Fruit fly (Drosophila melanogaster): ENCODE results near the gene Klp31E.

DNA sequence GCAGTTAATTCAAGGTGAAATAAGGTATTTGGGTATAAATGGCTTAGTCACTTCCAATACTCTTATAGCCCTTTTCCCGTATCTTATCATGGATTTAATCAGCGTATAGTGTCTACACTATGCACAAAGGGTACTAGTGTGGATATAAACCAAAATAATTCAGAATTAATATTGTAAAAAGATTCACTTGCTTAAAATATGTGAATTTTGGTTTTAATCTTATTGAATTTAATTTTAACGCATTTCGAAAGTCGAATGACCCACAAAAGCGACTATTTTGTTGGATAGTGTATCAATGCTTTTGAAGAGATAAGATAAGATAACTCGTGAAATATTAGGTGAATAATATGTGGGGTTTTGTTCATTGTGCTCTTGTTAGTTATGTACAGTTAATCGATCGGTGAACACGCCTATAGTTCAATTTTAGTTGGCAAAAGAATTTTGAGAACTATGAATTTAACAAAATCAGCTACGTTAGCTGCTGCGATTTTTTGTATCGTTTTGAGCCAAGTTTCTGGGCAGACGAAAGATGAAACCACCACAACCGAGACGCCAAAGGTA is 31.8 kb upstream of the Klp31E start, which contains the start of gene CG5096:
- peak; percentile 97 for TF ChIP-seq CG2678 (tag; optimal IDR thresholded peaks at IDR 0.05)
- peak; percentile 85 for TF ChIP-seq CG15514 (GFP tag; optimal IDR thresholded peaks at IDR 0.05)
- peak; percentile 94 for TF ChIP-seq Dbx (GFP tag; IDR thresholded peaks at IDR 0.05)
- TF ChIP-seq kni (GFP tag; optimal IDR thresholded peaks at IDR 0.05) = no peak
- no peak for TF ChIP-seq Lpt (GFP tag; optimal IDR thresholded peaks at IDR 0.05)
- peak; percentile 49 for TF ChIP-seq CG8359 (GFP tag; optimal IDR thresholded peaks at IDR 0.05; ENCODE audit: borderline replicate concordance)
- peak; percentile 92 for TF ChIP-seq CG3281 (GFP tag; optimal IDR thresholded peaks at IDR 0.05)
- TF ChIP-seq CG17612 (GFP tag; IDR thresholded peaks at IDR 0.05) = peak; percentile 74
- TF ChIP-seq Gug (GFP tag; IDR thresholded peaks at IDR 0.05) = no peak
- TF ChIP-seq CG12744 (GFP tag; optimal IDR thresholded peaks at IDR 0.05) = peak; percentile 82
- no peak for TF ChIP-seq Trl (optimal IDR thresholded peaks at IDR 0.05)
- TF ChIP-seq Trl (GFP tag; optimal IDR thresholded peaks at IDR 0.05) = peak; percentile 74
- peak; percentile 86 for TF ChIP-seq rib (GFP tag; IDR thresholded peaks at IDR 0.05)

Measured in whole organism, embryonic.